Worm (Caenorhabditis elegans) whole organism, mixed stage, embryonic: ENCODE data around the gene spin-4.

Source experiments
- M03D4.4 ChIP-seq: sonication (generic microtip); optimal IDR thresholded peaks from 2 replicates; lab custom pipeline; 2017; ENCODE audit warnings: mild to moderate bottlenecking, missing genetic modification characterization, missing compliant biosample characterization
- bed-3 ChIP-seq: fragments of 200-800 bp; sonication (Bioruptor generic); optimal IDR thresholded peaks from 3 replicates; lab custom pipeline; 2018; ENCODE audit warnings: mild to moderate bottlenecking, missing genetic modification characterization, moderate library complexity, missing compliant biosample characterization
- blmp-1 ChIP-seq: fragments of 150-350 bp; optimal IDR thresholded peaks from 2 replicates; lab custom pipeline; 2014; ENCODE audit warnings: missing biosample characterization, missing genetic modification characterization
- ceh-39 ChIP-seq: fragments of 150-350 bp; optimal IDR thresholded peaks from 2 replicates; lab custom pipeline; 2014; ENCODE audit warnings: missing biosample characterization, missing genetic modification characterization
- ceh-43 ChIP-seq: fragments of 200-800 bp; sonication (Bioruptor generic); optimal IDR thresholded peaks from 2 replicates; lab custom pipeline; 2018; ENCODE audit warnings: mild to moderate bottlenecking, missing genetic modification characterization, moderate library complexity, missing compliant biosample characterization
- ceh-83 ChIP-seq: fragments of 200-800 bp; sonication (Bioruptor generic); optimal IDR thresholded peaks from 2 replicates; lab custom pipeline; 2018; ENCODE audit warnings: mild to moderate bottlenecking, missing genetic modification characterization, missing compliant biosample characterization
- ces-1 ChIP-seq: fragments of 150-350 bp; optimal IDR thresholded peaks from 2 replicates; lab custom pipeline; 2014; ENCODE audit warnings: missing biosample characterization, missing genetic modification reagents, missing genetic modification characterization
- cnd-1 ChIP-seq: fragments of 200-800 bp; sonication (Bioruptor generic); optimal IDR thresholded peaks from 2 replicates; lab custom pipeline; 2018; ENCODE audit warnings: mild to moderate bottlenecking, missing genetic modification characterization, missing compliant biosample characterization
- drap-1 ChIP-seq: fragments of 200-800 bp; sonication (Bioruptor generic); optimal IDR thresholded peaks from 3 replicates; lab custom pipeline; 2018; ENCODE audit warnings: mild to moderate bottlenecking, missing genetic modification characterization, missing compliant biosample characterization
- elt-3 ChIP-seq: fragments of 150-350 bp; optimal IDR thresholded peaks from 2 replicates; lab custom pipeline; 2014; ENCODE audit warnings: missing biosample characterization, missing genetic modification characterization
- flh-1 ChIP-seq: fragments of 200-800 bp; sonication (Bioruptor generic); optimal IDR thresholded peaks from 2 replicates; lab custom pipeline; 2018; ENCODE audit warnings: mild to moderate bottlenecking, missing genetic modification characterization, moderate library complexity, missing compliant biosample characterization
- ham-2 ChIP-seq: fragments of 200-800 bp; sonication (Bioruptor generic); optimal IDR thresholded peaks from 2 replicates; lab custom pipeline; 2018; ENCODE audit warnings: mild to moderate bottlenecking, missing genetic modification characterization, missing compliant biosample characterization
- hlh-1 ChIP-seq: fragments of 150-350 bp; optimal IDR thresholded peaks from 2 replicates; lab custom pipeline; 2014; ENCODE audit warnings: missing biosample characterization, missing genetic modification reagents, missing genetic modification characterization
- lin-13 ChIP-seq: fragments of 150-350 bp; optimal IDR thresholded peaks from 2 replicates; lab custom pipeline; 2014; ENCODE audit warnings: missing biosample characterization, missing genetic modification characterization
- lin-32 ChIP-seq: fragments of 200-800 bp; sonication (Bioruptor generic); optimal IDR thresholded peaks from 2 replicates; lab custom pipeline; 2018; ENCODE audit warnings: mild to moderate bottlenecking, missing genetic modification characterization, missing compliant biosample characterization
- lsy-2 ChIP-seq: fragments of 150-350 bp; optimal IDR thresholded peaks from 2 replicates; lab custom pipeline; 2014; ENCODE audit warnings: missing biosample characterization, missing genetic modification characterization
- mab-5 ChIP-seq: fragments of 150-350 bp; optimal IDR thresholded peaks from 2 replicates; lab custom pipeline; 2014; ENCODE audit warnings: missing biosample characterization, missing genetic modification characterization
- mep-1 ChIP-seq: fragments of 150-350 bp; optimal IDR thresholded peaks from 2 replicates; lab custom pipeline; 2017; ENCODE audit warnings: missing biosample characterization, missing genetic modification reagents, missing genetic modification characterization, inconsistent platforms
- mls-2 ChIP-seq: sonication (generic microtip); optimal IDR thresholded peaks from 2 replicates; lab custom pipeline; 2016; ENCODE audit warnings: mild to moderate bottlenecking, missing genetic modification characterization, moderate library complexity, missing compliant biosample characterization
- nhr-12 ChIP-seq: fragments of 150-350 bp; optimal IDR thresholded peaks from 2 replicates; lab custom pipeline; 2014; ENCODE audit warnings: missing biosample characterization, missing genetic modification characterization
- nhr-2 ChIP-seq: fragments of 150-350 bp; optimal IDR thresholded peaks from 2 replicates; lab custom pipeline; 2014; ENCODE audit warnings: missing biosample characterization, missing genetic modification characterization
- nhr-237 ChIP-seq: fragments of 150-350 bp; optimal IDR thresholded peaks from 2 replicates; lab custom pipeline; 2014; ENCODE audit warnings: missing biosample characterization, missing genetic modification characterization
- nhr-28 ChIP-seq: fragments of 150-350 bp; optimal IDR thresholded peaks from 2 replicates; lab custom pipeline; 2014; ENCODE audit warnings: missing biosample characterization, missing genetic modification characterization
- nhr-76 ChIP-seq: sonication (generic microtip); optimal IDR thresholded peaks from 2 replicates; lab custom pipeline; 2017; ENCODE audit warnings: missing biosample characterization, missing genetic modification characterization
- sem-2 ChIP-seq: fragments of 200-800 bp; sonication (Bioruptor generic); optimal IDR thresholded peaks from 2 replicates; lab custom pipeline; 2018; ENCODE audit warnings: mild to moderate bottlenecking, missing genetic modification characterization, missing compliant biosample characterization
- snpc-4 ChIP-seq: fragments of 150-350 bp; optimal IDR thresholded peaks from 2 replicates; lab custom pipeline; 2014; ENCODE audit warnings: missing biosample characterization, missing genetic modification characterization
- sptf-1 ChIP-seq: sonication (generic microtip); optimal IDR thresholded peaks from 2 replicates; lab custom pipeline; 2017; ENCODE audit warnings: mild to moderate bottlenecking, missing genetic modification characterization, moderate library complexity, missing compliant biosample characterization
- tbx-8 ChIP-seq: fragments of 200-800 bp; sonication (Bioruptor generic); optimal IDR thresholded peaks from 2 replicates; lab custom pipeline; 2018; ENCODE audit warnings: mild to moderate bottlenecking, missing genetic modification characterization, moderate library complexity, missing compliant biosample characterization
- unc-120 ChIP-seq: sonication (generic microtip); optimal IDR thresholded peaks from 2 replicates; lab custom pipeline; 2017; ENCODE audit warnings: missing genetic modification characterization, missing compliant biosample characterization; ENCODE audit not compliant: poor library complexity, severe bottlenecking
- unc-39 ChIP-seq: fragments of 150-350 bp; optimal IDR thresholded peaks from 2 replicates; lab custom pipeline; 2014; ENCODE audit warnings: missing biosample characterization, missing genetic modification characterization
- unc-62 ChIP-seq: fragments of 150-350 bp; optimal IDR thresholded peaks from 2 replicates; lab custom pipeline; 2014; ENCODE audit warnings: missing biosample characterization, missing genetic modification reagents, missing genetic modification characterization
- zip-8 ChIP-seq: fragments of 150-350 bp; optimal IDR thresholded peaks from 2 replicates; lab custom pipeline; 2014; ENCODE audit warnings: missing biosample characterization, missing genetic modification characterization
- ztf-11 ChIP-seq: fragments of 150-350 bp; optimal IDR thresholded peaks from 2 replicates; lab custom pipeline; 2014; ENCODE audit warnings: missing biosample characterization, missing genetic modification characterization

The spin-4 gene

ce11 chrIII:12728149-12728548 lies 40.0 kb downstream of the spin-4 start:
- no peak for TF ChIP-seq nhr-2 (tag; lab: Kevin White, UChicago)
- TF ChIP-seq ham-2 (GFP tag; lab: Kevin White, UChicago), result no peak
- TF ChIP-seq ztf-11, result no peak
- TF ChIP-seq, all 35 proteins: peak for 0

ce11 chrIII:12738935-12739334 lies 50.8 kb downstream of the spin-4 start:
- no peak for TF ChIP-seq mab-5 (tag; lab: Kevin White, UChicago)
- TF ChIP-seq nhr-28 (tag; lab: Kevin White, UChicago), result no peak
- no peak for TF ChIP-seq cnd-1 (tag; lab: Kevin White, UChicago)
- no peak for TF ChIP-seq ham-2 (GFP tag; lab: Kevin White, UChicago)
- no peak for TF ChIP-seq sem-2
- no peak for TF ChIP-seq drap-1 (GFP tag; lab: Kevin White, UChicago)
- TF ChIP-seq unc-120, result no peak
- no peak for TF ChIP-seq snpc-4 (tag; lab: Kevin White, UChicago)
- no peak for TF ChIP-seq unc-62
- no peak for TF ChIP-seq sptf-1 (tag; lab: Kevin White, UChicago)

- TF ChIP-seq ceh-39 (tag; lab: Kevin White, UChicago) (no peak), ces-1 (GFP tag; lab: Kevin White, UChicago) (no peak), ztf-11 (no peak), zip-8 (tag; lab: Kevin White, UChicago) (no peak), tbx-8 (GFP tag; lab: Kevin White, UChicago) (no peak), bed-3 (GFP tag; lab: Kevin White, UChicago) (no peak), lin-13 (tag; lab: Kevin White, UChicago) (no peak), sptf-1 (tag; lab: Kevin White, UChicago) (no peak), mab-5 (tag; lab: Kevin White, UChicago) (no peak), blmp-1 (tag; lab: Kevin White, UChicago) (no peak), ceh-83 (GFP tag; lab: Kevin White, UChicago) (no peak)
These were observed 52.2 kb downstream of the spin-4 start for ce11 chrIII:12740313-12740712.

ce11 chrIII:12743515-12743914 lies 55.4 kb downstream of the spin-4 start:
- TF ChIP-seq sem-2, result no peak
- no peak for TF ChIP-seq tbx-8 (GFP tag; lab: Kevin White, UChicago)
- no peak for TF ChIP-seq flh-1
- no peak for TF ChIP-seq lin-13 (tag; lab: Kevin White, UChicago)
- TF ChIP-seq mls-2 (tag; lab: Kevin White, UChicago), result no peak
- TF ChIP-seq ces-1 (GFP tag; lab: Kevin White, UChicago), result no peak
- no peak for TF ChIP-seq nhr-28 (tag; lab: Kevin White, UChicago)
- TF ChIP-seq lsy-2, result no peak
- no peak for TF ChIP-seq hlh-1 (tag; lab: Kevin White, UChicago)
- no peak for TF ChIP-seq cnd-1 (tag; lab: Kevin White, UChicago)
- no peak for TF ChIP-seq sptf-1 (tag; lab: Kevin White, UChicago)
- no peak for TF ChIP-seq unc-39 (tag; lab: Kevin White, UChicago)
- no peak for TF ChIP-seq ceh-39 (tag; lab: Kevin White, UChicago)
- TF ChIP-seq ceh-43 (GFP tag; lab: Kevin White, UChicago), result no peak
- no peak for TF ChIP-seq ztf-11
- no peak for TF ChIP-seq nhr-76 (tag; lab: Kevin White, UChicago)
- TF ChIP-seq elt-3 (tag; lab: Kevin White, UChicago), result no peak

- TF ChIP-seq flh-1 (no peak), ceh-43 (GFP tag; lab: Kevin White, UChicago) (no peak), tbx-8 (GFP tag; lab: Kevin White, UChicago) (no peak), sem-2 (no peak), hlh-1 (tag; lab: Kevin White, UChicago) (no peak), elt-3 (tag; lab: Kevin White, UChicago) (no peak), zip-8 (tag; lab: Kevin White, UChicago) (no peak), M03D4.4 (tag; lab: Kevin White, UChicago) (no peak), ham-2 (GFP tag; lab: Kevin White, UChicago) (no peak), nhr-12 (no peak), nhr-28 (tag; lab: Kevin White, UChicago) (no peak), nhr-237 (tag; lab: Kevin White, UChicago) (no peak), unc-120 (no peak), mab-5 (tag; lab: Kevin White, UChicago) (no peak), mep-1 (tag; lab: Kevin White, UChicago) (no peak), ztf-11 (no peak), ceh-39 (tag; lab: Kevin White, UChicago) (no peak), lin-32 (GFP tag; lab: Kevin White, UChicago) (no peak), snpc-4 (tag; lab: Kevin White, UChicago) (no peak), lsy-2 (no peak)
These were observed 58.3 kb downstream of the spin-4 start, which contains the start of gene Y111B2A.21 for ce11 chrIII:12746369-12746855. TSS of gene Y111B2A.21 (plus strand) at chrIII:12746419.
